Fruit fly (Drosophila melanogaster) whole organism, embryonic: Measurements from ENCODE around the gene CG18095.

Source experiments
- CG10209 ChIP-seq: fragments of 200-800 bp; sonication (Bioruptor generic); optimal IDR thresholded peaks from 3 replicates; lab custom pipeline; 2017; ENCODE audit warnings: missing biosample characterization, mild to moderate bottlenecking, missing genetic modification characterization, missing genetic modification reagents
- CG10543 ChIP-seq: fragments of 200-800 bp; sonication (Bioruptor generic); optimal IDR thresholded peaks from 3 replicates; lab custom pipeline; 2017; ENCODE audit warnings: missing biosample characterization, mild to moderate bottlenecking, missing genetic modification characterization, moderate library complexity
- CG11085 ChIP-seq: fragments of 200-800 bp; sonication (Bioruptor generic); IDR thresholded peaks from 2 replicates; pipeline ENCODE4 v1.3.6; 2022; ENCODE audit warnings: missing biosample characterization, missing genetic modification characterization
- CG11093 ChIP-seq: fragments of 200-800 bp; sonication (Bioruptor generic); IDR thresholded peaks from 3 replicates; pipeline ENCODE4 v1.3.6; 2022; ENCODE audit warnings: missing biosample characterization, missing genetic modification characterization
- CG11456 ChIP-seq: fragments of 200-800 bp; sonication (Bioruptor generic); IDR thresholded peaks from 3 replicates; pipeline ENCODE4 v1.3.6; 2022; ENCODE audit warnings: missing biosample characterization, missing genetic modification characterization
- CG1233 ChIP-seq: fragments of 200-800 bp; sonication (Bioruptor generic); optimal IDR thresholded peaks from 4 replicates; lab custom pipeline; 2018; ENCODE audit warnings: missing biosample characterization, mild to moderate bottlenecking, missing genetic modification characterization
- CG12769 ChIP-seq: fragments of 200-800 bp; sonication (Bioruptor generic); optimal IDR thresholded peaks from 2 replicates; lab custom pipeline; 2019; ENCODE audit warnings: missing biosample characterization, mild to moderate bottlenecking, missing genetic modification characterization, moderate library complexity
- CG14710 ChIP-seq: fragments of 200-800 bp; sonication (Bioruptor generic); optimal IDR thresholded peaks from 3 replicates; lab custom pipeline; 2019; ENCODE audit warnings: missing biosample characterization, mild to moderate bottlenecking, missing genetic modification characterization, moderate library complexity
- CG15011 ChIP-seq: fragments of 200-800 bp; sonication (Bioruptor generic); optimal IDR thresholded peaks from 3 replicates; lab custom pipeline; 2018; ENCODE audit warnings: missing biosample characterization, mild to moderate bottlenecking, missing genetic modification characterization
- CG15514 ChIP-seq: fragments of 200-800 bp; sonication (Bioruptor generic); optimal IDR thresholded peaks from 3 replicates; lab custom pipeline; 2017; ENCODE audit warnings: missing biosample characterization, missing genetic modification characterization, mild to moderate bottlenecking, moderate library complexity, missing genetic modification reagents
- CG18011 ChIP-seq: fragments of 200-800 bp; sonication (Bioruptor generic); optimal IDR thresholded peaks from 2 replicates; lab custom pipeline; 2017; ENCODE audit warnings: missing biosample characterization, missing genetic modification characterization, mild to moderate bottlenecking, moderate library complexity, missing genotype
- CG2199 ChIP-seq: fragments of 200-800 bp; sonication (Bioruptor generic); IDR thresholded peaks from 3 replicates; pipeline ENCODE4 v1.3.6; 2022; ENCODE audit warnings: missing biosample characterization, missing genetic modification characterization
- CG31388 ChIP-seq: fragments of 200-800 bp; sonication (Bioruptor generic); optimal IDR thresholded peaks from 2 replicates; lab custom pipeline; 2016; ENCODE audit warnings: missing biosample characterization, missing genetic modification characterization
- CG31441 ChIP-seq: fragments of 200-800 bp; sonication (Bioruptor generic); IDR thresholded peaks from 2 replicates; pipeline ENCODE4 v1.3.6; 2022; ENCODE audit warnings: missing biosample characterization, missing genetic modification characterization
- CG32767 ChIP-seq: fragments of 200-800 bp; sonication (Bioruptor generic); IDR thresholded peaks from 2 replicates; pipeline ENCODE4 v1.3.6; 2022; ENCODE audit warnings: missing biosample characterization, missing genetic modification characterization
- CG3407 ChIP-seq: fragments of 200-800 bp; sonication (Bioruptor generic); optimal IDR thresholded peaks from 2 replicates; lab custom pipeline; 2018; ENCODE audit warnings: missing biosample characterization, mild to moderate bottlenecking, missing genetic modification characterization
- CG42726 ChIP-seq: fragments of 200-800 bp; sonication (Bioruptor generic); IDR thresholded peaks from 2 replicates; pipeline ENCODE4 v1.3.6; 2022; ENCODE audit warnings: missing biosample characterization, missing genetic modification characterization; ENCODE audit not compliant: partially characterized antibody
- CG5180 ChIP-seq: fragments of 200-800 bp; sonication (Bioruptor generic); optimal IDR thresholded peaks from 3 replicates; lab custom pipeline; 2017; ENCODE audit warnings: missing biosample characterization, missing genetic modification characterization, mild to moderate bottlenecking, moderate library complexity, missing genetic modification reagents
- CG6175 ChIP-seq: fragments of 200-800 bp; sonication (Bioruptor generic); IDR thresholded peaks from 3 replicates; pipeline ENCODE4 v1.3.6; 2022; ENCODE audit warnings: missing biosample characterization, missing genetic modification characterization
- CG6791 ChIP-seq: fragments of 200-800 bp; sonication (Bioruptor generic); IDR thresholded peaks from 3 replicates; pipeline ENCODE4 v1.3.6; 2022; ENCODE audit warnings: missing biosample characterization, missing genetic modification characterization; ENCODE audit not compliant: partially characterized antibody
- CG8089 ChIP-seq: fragments of 200-800 bp; sonication (Bioruptor generic); optimal IDR thresholded peaks from 3 replicates; lab custom pipeline; 2016; ENCODE audit warnings: missing biosample characterization, missing genetic modification characterization
- D19A ChIP-seq: fragments of 200-800 bp; optimal IDR thresholded peaks from 3 replicates; lab custom pipeline; 2019; ENCODE audit warnings: missing biosample characterization, mild to moderate bottlenecking, missing genetic modification characterization, moderate library complexity
- Dad ChIP-seq: fragments of 200-800 bp; sonication (Bioruptor generic); optimal IDR thresholded peaks from 3 replicates; lab custom pipeline; 2016; ENCODE audit warnings: missing biosample characterization, missing genetic modification characterization
- Deaf1 ChIP-seq: fragments of 200-800 bp; optimal IDR thresholded peaks from 3 replicates; lab custom pipeline; 2019; ENCODE audit warnings: missing biosample characterization, mild to moderate bottlenecking, missing genetic modification characterization, moderate library complexity
- Dip2 ChIP-seq: fragments of 200-800 bp; sonication (Bioruptor generic); IDR thresholded peaks from 2 replicates; pipeline ENCODE4 v1.3.6; 2022; ENCODE audit warnings: missing biosample characterization, missing genetic modification characterization
- Dip3 ChIP-seq: fragments of 200-800 bp; sonication (Bioruptor generic); optimal IDR thresholded peaks from 3 replicates; lab custom pipeline; 2016; ENCODE audit warnings: missing biosample characterization, missing genetic modification characterization
- Fer3 ChIP-seq: fragments of 200-800 bp; sonication (Bioruptor generic); optimal IDR thresholded peaks from 2 replicates; lab custom pipeline; 2018; ENCODE audit warnings: missing biosample characterization, mild to moderate bottlenecking, missing genetic modification characterization, moderate library complexity
- H15 ChIP-seq: fragments of 200-800 bp; sonication (Bioruptor generic); IDR thresholded peaks from 3 replicates; pipeline ENCODE4 v1.3.6; 2022; ENCODE audit warnings: missing biosample characterization, missing genetic modification characterization
- Lim3 ChIP-seq: fragments of 200-800 bp; sonication (Bioruptor generic); IDR thresholded peaks from 2 replicates; pipeline ENCODE4 v1.3.6; 2022; ENCODE audit warnings: missing biosample characterization, missing genetic modification characterization
- Neu2 ChIP-seq: fragments of 200-800 bp; sonication (Bioruptor generic); optimal IDR thresholded peaks from 3 replicates; lab custom pipeline; 2016; ENCODE audit warnings: missing biosample characterization, missing genetic modification characterization, borderline replicate concordance
- Scr ChIP-seq: fragments of 200-800 bp; sonication (Bioruptor generic); IDR thresholded peaks from 2 replicates; pipeline ENCODE4 v1.3.6; 2022; ENCODE audit warnings: missing biosample characterization, missing genetic modification characterization; ENCODE audit not compliant: partially characterized antibody
- Sin3A ChIP-seq: fragments of >200 bp; optimal IDR thresholded peaks from 2 replicates; lab custom pipeline; 2018
- TFAM ChIP-seq: fragments of 200-800 bp; sonication (Bioruptor generic); optimal IDR thresholded peaks from 2 replicates; lab custom pipeline; 2017; ENCODE audit warnings: missing biosample characterization, missing genetic modification characterization, inconsistent platforms
- ab ChIP-seq: fragments of 200-800 bp; sonication (Bioruptor generic); optimal IDR thresholded peaks from 2 replicates; lab custom pipeline; 2016; ENCODE audit warnings: missing biosample characterization, missing genetic modification characterization
- cas ChIP-seq: fragments of 200-800 bp; sonication (Bioruptor generic); IDR thresholded peaks from 2 replicates; pipeline ENCODE4 v1.3.6; 2022; ENCODE audit warnings: missing biosample characterization, missing genetic modification characterization
- caup ChIP-seq: fragments of 200-800 bp; sonication (Bioruptor generic); optimal IDR thresholded peaks from 3 replicates; lab custom pipeline; 2017; ENCODE audit warnings: missing biosample characterization, mild to moderate bottlenecking, missing genetic modification characterization, moderate library complexity; ENCODE audit not compliant: severe bottlenecking
- croc ChIP-seq: fragments of 200-800 bp; sonication (Bioruptor generic); conservative IDR thresholded peaks from 3 replicates; pipeline ENCODE4 v1.3.6; 2022; ENCODE audit warnings: missing biosample characterization, missing genetic modification characterization
- dmrt99B ChIP-seq: fragments of 200-800 bp; sonication (Bioruptor generic); optimal IDR thresholded peaks from 2 replicates; lab custom pipeline; 2018; ENCODE audit warnings: missing biosample characterization, mild to moderate bottlenecking, missing genetic modification characterization, moderate library complexity
- eyg ChIP-seq: fragments of 200-800 bp; sonication (Bioruptor generic); optimal IDR thresholded peaks from 3 replicates; lab custom pipeline; 2016; ENCODE audit warnings: missing biosample characterization, missing genetic modification characterization
- fd64A ChIP-seq: fragments of 200-800 bp; sonication (Bioruptor generic); optimal IDR thresholded peaks from 3 replicates; lab custom pipeline; 2018; ENCODE audit warnings: missing biosample characterization, mild to moderate bottlenecking, missing genetic modification characterization
- grn ChIP-seq: fragments of 200-800 bp; sonication (Bioruptor generic); optimal IDR thresholded peaks from 3 replicates; lab custom pipeline; 2017; ENCODE audit warnings: missing biosample characterization, missing genetic modification characterization
- h ChIP-seq: fragments of >200 bp; optimal IDR thresholded peaks from 2 replicates; lab custom pipeline; 2017
- hb ChIP-seq: fragments of 200-800 bp; sonication (Bioruptor generic); IDR thresholded peaks from 3 replicates; pipeline ENCODE4 v1.3.6; 2022; ENCODE audit warnings: missing biosample characterization, missing genetic modification characterization; ENCODE audit not compliant: partially characterized antibody
- lab ChIP-seq: fragments of 200-800 bp; sonication (Bioruptor generic); optimal IDR thresholded peaks from 3 replicates; lab custom pipeline; 2017; ENCODE audit warnings: missing biosample characterization, missing genetic modification characterization, mild to moderate bottlenecking, moderate library complexity, missing genetic modification reagents
- otp ChIP-seq: fragments of 200-800 bp; sonication (Bioruptor generic); IDR thresholded peaks from 3 replicates; pipeline ENCODE4, ENCODE4 v1.3.6; 2022; ENCODE audit warnings: missing biosample characterization, missing genetic modification characterization
- sens-2 ChIP-seq: fragments of 200-800 bp; sonication (Bioruptor generic); IDR thresholded peaks from 2 replicates; pipeline ENCODE4 v1.3.6; 2022; ENCODE audit warnings: missing biosample characterization, missing genetic modification characterization
- tap ChIP-seq: fragments of 200-800 bp; optimal IDR thresholded peaks from 3 replicates; lab custom pipeline; 2019; ENCODE audit warnings: missing biosample characterization, mild to moderate bottlenecking, missing genetic modification characterization, moderate library complexity
- tin ChIP-seq: fragments of 200-800 bp; sonication (Bioruptor generic); optimal IDR thresholded peaks from 3 replicates; lab custom pipeline; 2016; ENCODE audit warnings: missing biosample characterization, missing genetic modification characterization
- zen2 ChIP-seq: fragments of 200-800 bp; sonication (Bioruptor generic); IDR thresholded peaks from 3 replicates; pipeline ENCODE4 v1.3.6; 2022; ENCODE audit warnings: missing biosample characterization, missing genetic modification characterization; ENCODE audit not compliant: partially characterized antibody

Gene CG18095

dm6 chr2L:14022130-14022735, 9.1 kb downstream of the CG18095 start (continued):
- peak; percentile 95 for TF ChIP-seq Fer3 (tag; lab: Kevin White, UChicago)
- TF ChIP-seq caup = peak; percentile 88
- TF ChIP-seq Dip3 (GFP tag; lab: Kevin White, UChicago) = peak; percentile 2
- TF ChIP-seq hb = no peak
- TF ChIP-seq H15 (GFP tag; lab: Robert Waterston, UW) = peak; percentile 79
- TF ChIP-seq zen2 = no peak
- TF ChIP-seq Dip2 (GFP tag; lab: Robert Waterston, UW) = peak; percentile 61
- peak; percentile 95 for TF ChIP-seq lab (GFP tag; lab: Kevin White, UChicago)
- peak; percentile 97 for TF ChIP-seq CG31441 (GFP tag; lab: Robert Waterston, UW)
- peak; percentile 86 for TF ChIP-seq CG15514 (GFP tag; lab: Kevin White, UChicago)
- TF ChIP-seq CG11085 (GFP tag; lab: Robert Waterston, UW) = peak; percentile 76
- TF ChIP-seq CG8089 (GFP tag; lab: Kevin White, UChicago) = no peak
- TF ChIP-seq CG31388 (GFP tag; lab: Kevin White, UChicago) = peak; percentile 20
- TF ChIP-seq CG3407 (GFP tag; lab: Kevin White, UChicago) = peak; percentile 92
- peak; percentile 48 for TF ChIP-seq cas (GFP tag; lab: Robert Waterston, UW)
- TF ChIP-seq h (lab: Kevin White, UChicago) = no peak
- peak; percentile 89 for TF ChIP-seq D19A (tag; lab: Kevin White, UChicago)
- TF ChIP-seq Sin3A (lab: Kevin White, UChicago) = no peak
- peak; percentile 96 for TF ChIP-seq dmrt99B (tag; lab: Kevin White, UChicago)
- peak; percentile 83 for TF ChIP-seq Deaf1 (tag; lab: Kevin White, UChicago)
- peak; percentile 53; the same call in 1 of the 2 replicates for TF ChIP-seq sens-2 (GFP tag; lab: Robert Waterston, UW)

DNA sequence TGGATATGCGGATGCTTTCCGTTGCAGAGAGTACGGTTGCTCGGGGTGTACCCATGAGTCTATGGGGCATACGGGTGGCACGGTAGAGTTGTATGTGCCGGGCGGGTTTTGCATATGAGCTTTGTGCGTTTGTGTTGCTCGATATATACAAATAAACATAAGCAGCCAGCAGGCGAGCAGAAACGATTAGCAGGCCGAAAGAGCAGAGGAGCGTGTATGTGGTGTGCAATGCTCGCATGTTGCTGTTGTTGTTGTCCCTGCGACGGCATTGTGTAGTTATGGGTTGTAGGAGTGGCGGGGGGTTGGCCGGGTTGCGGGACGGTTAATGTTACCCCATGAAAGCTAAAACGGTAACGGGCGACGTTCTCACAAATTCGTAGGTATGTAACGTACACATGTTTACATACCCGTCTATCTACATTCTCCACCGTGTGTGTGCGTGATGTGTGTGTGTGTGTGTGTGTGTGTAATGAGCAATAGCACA, 9.7 kb downstream of the CG18095 start:
- TF ChIP-seq Neu2 (GFP tag; lab: Kevin White, UChicago) = no peak
- no peak for TF ChIP-seq CG10209
- no peak for TF ChIP-seq CG15011 (GFP tag; lab: Kevin White, UChicago)
- TF ChIP-seq CG5180 (GFP tag; lab: Kevin White, UChicago) = peak; percentile 94
- TF ChIP-seq Scr = peak; percentile 13
- no peak for TF ChIP-seq CG18011
- TF ChIP-seq fd64A = peak; percentile 33
- no peak for TF ChIP-seq tin (GFP tag; lab: Kevin White, UChicago)
- no peak for TF ChIP-seq TFAM (GFP tag; lab: Kevin White, UChicago)
- no peak for TF ChIP-seq CG1233 (GFP tag; lab: Kevin White, UChicago)
- TF ChIP-seq Dad = peak; percentile 8
- peak; percentile 87; the same call in 2 of the 3 replicates for TF ChIP-seq CG2199 (GFP tag; lab: Robert Waterston, UW)
- no peak for TF ChIP-seq otp
- TF ChIP-seq CG6175 (GFP tag; lab: Robert Waterston, UW) = peak; percentile 99
- no peak for TF ChIP-seq Lim3 (GFP tag; lab: Robert Waterston, UW)
- peak; percentile 27 for TF ChIP-seq eyg (GFP tag; lab: Kevin White, UChicago)
- peak; percentile 49 for TF ChIP-seq CG42726 (GFP tag; lab: Robert Waterston, UW)
- TF ChIP-seq CG12769 (tag; lab: Kevin White, UChicago) = peak; percentile 96
- TF ChIP-seq CG11456 (GFP tag; lab: Robert Waterston, UW) = no peak
- TF ChIP-seq CG11093 = no peak
- TF ChIP-seq CG14710 = no peak
- TF ChIP-seq CG10543 (GFP tag; lab: Kevin White, UChicago) = peak; percentile 94
- peak; percentile 36 for TF ChIP-seq CG32767 (GFP tag; lab: Robert Waterston, UW)
- TF ChIP-seq cas (GFP tag; lab: Robert Waterston, UW) = no peak
- TF ChIP-seq CG6791 (GFP tag; lab: Robert Waterston, UW) = peak; percentile 91
- TF ChIP-seq tap = no peak
- TF ChIP-seq croc (GFP tag; lab: Robert Waterston, UW) = no peak
- peak; percentile 21 for TF ChIP-seq ab
- TF ChIP-seq grn (GFP tag; lab: Kevin White, UChicago) = no peak
